Fruit fly (Drosophila melanogaster) whole organism, pupa: ENCODE measurements around the gene Tdrd3.

ENCODE experiments used
- CG10348 ChIP-seq: fragments of 200-800 bp; sonication (Bioruptor generic); IDR thresholded peaks from 2 replicates; pipeline ENCODE4 v1.3.6; 2022; ENCODE audit warnings: missing biosample characterization, missing genetic modification characterization
- CG12605 ChIP-seq: fragments of 200-800 bp; sonication (Bioruptor generic); IDR thresholded peaks from 2 replicates; pipeline ENCODE4 v1.3.6; 2022; ENCODE audit warnings: missing biosample characterization, missing genetic modification characterization
- CG13204 ChIP-seq: fragments of 200-800 bp; sonication (Bioruptor generic); optimal IDR thresholded peaks from 2 replicates; lab custom pipeline; 2018; ENCODE audit warnings: missing biosample characterization, mild to moderate bottlenecking, missing genetic modification characterization, moderate library complexity
- CG14655 ChIP-seq: fragments of 200-800 bp; sonication (Bioruptor generic); optimal IDR thresholded peaks from 3 replicates; lab custom pipeline; 2017; ENCODE audit warnings: mild to moderate bottlenecking, missing biosample characterization, missing genetic modification reagents, missing genetic modification characterization
- CG15710 ChIP-seq: fragments of 200-800 bp; sonication (Bioruptor generic); optimal IDR thresholded peaks from 2 replicates; lab custom pipeline; 2018; ENCODE audit warnings: missing biosample characterization, mild to moderate bottlenecking, missing genetic modification characterization, moderate library complexity
- CG17806 ChIP-seq: fragments of 200-800 bp; sonication (Bioruptor generic); optimal IDR thresholded peaks from 2 replicates; lab custom pipeline; 2018; ENCODE audit warnings: missing biosample characterization, mild to moderate bottlenecking, missing genetic modification characterization, moderate library complexity
- CG32121 ChIP-seq: fragments of 200-800 bp; sonication (Bioruptor generic); IDR thresholded peaks from 2 replicates; pipeline ENCODE4 v1.3.6; 2022; ENCODE audit warnings: missing biosample characterization, missing genetic modification characterization
- CG34367 ChIP-seq: fragments of 200-800 bp; sonication (Bioruptor generic); optimal IDR thresholded peaks from 2 replicates; lab custom pipeline; 2018; ENCODE audit warnings: missing biosample characterization, mild to moderate bottlenecking, missing genetic modification characterization
- CG4496 ChIP-seq: fragments of 200-800 bp; sonication (Bioruptor generic); IDR thresholded peaks from 3 replicates; pipeline ENCODE4 v1.3.6; 2022; ENCODE audit warnings: missing biosample characterization, missing genetic modification characterization
- CG8159 ChIP-seq: fragments of 200-800 bp; sonication (Bioruptor generic); optimal IDR thresholded peaks from 3 replicates; lab custom pipeline; 2018; ENCODE audit warnings: missing biosample characterization, mild to moderate bottlenecking, missing genetic modification characterization, moderate library complexity
- CG8301 ChIP-seq: fragments of 200-800 bp; sonication (Bioruptor generic); optimal IDR thresholded peaks from 2 replicates; lab custom pipeline; 2018; ENCODE audit warnings: missing biosample characterization, mild to moderate bottlenecking, missing genetic modification characterization
- CG9948 ChIP-seq: fragments of 200-800 bp; sonication (Bioruptor generic); optimal IDR thresholded peaks from 2 replicates; lab custom pipeline; 2018; ENCODE audit warnings: missing biosample characterization, mild to moderate bottlenecking, missing genetic modification characterization, moderate library complexity
- D1 ChIP-seq: fragments of 200-800 bp; sonication (Bioruptor generic); optimal IDR thresholded peaks from 2 replicates; lab custom pipeline; 2018; ENCODE audit warnings: missing biosample characterization, mild to moderate bottlenecking, missing genetic modification characterization, moderate library complexity
- EcR ChIP-seq: fragments of 200-800 bp; sonication (Bioruptor generic); optimal IDR thresholded peaks from 3 replicates; lab custom pipeline; 2019; ENCODE audit warnings: missing biosample characterization, missing genetic modification characterization, mild to moderate bottlenecking, moderate library complexity, missing genetic modification reagents
- Ets98B ChIP-seq: fragments of 200-800 bp; sonication (Bioruptor generic); IDR thresholded peaks from 2 replicates; pipeline ENCODE4 v1.3.6; 2022; ENCODE audit warnings: missing biosample characterization, missing genetic modification characterization
- Pif1A ChIP-seq: fragments of 200-800 bp; sonication (Bioruptor generic); optimal IDR thresholded peaks from 3 replicates; lab custom pipeline; 2016; ENCODE audit warnings: missing biosample characterization, missing genetic modification characterization
- Pif1B ChIP-seq: fragments of 200-800 bp; sonication (Bioruptor generic); optimal IDR thresholded peaks from 3 replicates; lab custom pipeline; 2016; ENCODE audit warnings: missing biosample characterization, missing genetic modification characterization
- Snoo ChIP-seq: fragments of 200-800 bp; sonication (Bioruptor generic); optimal IDR thresholded peaks from 3 replicates; lab custom pipeline; 2017; ENCODE audit warnings: missing biosample characterization, mild to moderate bottlenecking, missing genetic modification characterization, inconsistent platforms
- fd96Ca ChIP-seq: fragments of 200-800 bp; sonication (Bioruptor generic); IDR thresholded peaks from 3 replicates; pipeline ENCODE4 v1.3.6; 2022; ENCODE audit warnings: missing biosample characterization, missing genetic modification characterization
- gl ChIP-seq: fragments of 200-800 bp; sonication (Bioruptor generic); optimal IDR thresholded peaks from 2 replicates; lab custom pipeline; 2018; ENCODE audit warnings: missing biosample characterization, mild to moderate bottlenecking, missing genetic modification characterization
- rn ChIP-seq: fragments of 200-800 bp; sonication (Bioruptor generic); IDR thresholded peaks from 2 replicates; pipeline ENCODE4 v1.3.6; 2022; ENCODE audit warnings: missing biosample characterization, missing genetic modification characterization

Tdrd3 gene

dm6 chr3L:14786230-14786850 is at the start of gene Tdrd3, which contains the start of gene bmm:
TSS of gene Tdrd3 (plus strand) at chr3L:14786791.
TSS of gene bmm (minus strand) at chr3L:14786412.
- TF ChIP-seq CG8301 (peak; percentile 48), Pif1B (GFP tag; lab: Kevin White, UChicago) (peak; percentile 51), CG8159 (tag; lab: Kevin White, UChicago) (peak; percentile 98), rn (GFP tag; lab: Robert Waterston, UW) (peak; percentile 51; the same call in 1 of the 2 replicates), fd96Ca (peak; percentile 67; the same call in 2 of the 3 replicates), CG13204 (no peak), Pif1A (GFP tag; lab: Kevin White, UChicago) (peak; percentile 69), D1 (tag; lab: Kevin White, UChicago) (no peak), CG15710 (tag; lab: Kevin White, UChicago) (peak; percentile 84), CG12605 (GFP tag; lab: Robert Waterston, UW) (peak; percentile 6; the same call in 1 of the 2 replicates), CG17806 (tag; lab: Kevin White, UChicago) (peak; percentile 77), gl (tag; lab: Kevin White, UChicago) (no peak), CG34367 (tag; lab: Kevin White, UChicago) (peak; percentile 66), CG10348 (GFP tag; lab: Robert Waterston, UW) (no peak), CG9948 (tag; lab: Kevin White, UChicago) (peak; percentile 82), Snoo (tag; lab: Kevin White, UChicago) (peak; percentile 66), CG4496 (peak; percentile 65; the same call in 1 of the 3 replicates), EcR (GFP tag; lab: Kevin White, UChicago) (no peak), CG32121 (GFP tag; lab: Robert Waterston, UW) (peak; percentile 56), Ets98B (GFP tag; lab: Robert Waterston, UW) (peak; percentile 62), CG14655 (peak; percentile 77)
- TF ChIP-seq, all 21 proteins: peak for 16

- peak; percentile 62 for TF ChIP-seq EcR (GFP tag; lab: Kevin White, UChicago)
- no peak for TF ChIP-seq CG4496
Observed at dm6 chr3L:14743106-14743692, 43.4 kb upstream of the Tdrd3 start.

dm6 chr3L:14751056-14751671 is 35.4 kb upstream of the Tdrd3 start:
- TF ChIP-seq rn (GFP tag; lab: Robert Waterston, UW) (no peak), Snoo (tag; lab: Kevin White, UChicago) (no peak), CG32121 (GFP tag; lab: Robert Waterston, UW) (no peak), Pif1B (GFP tag; lab: Kevin White, UChicago) (no peak), CG15710 (tag; lab: Kevin White, UChicago) (no peak), CG17806 (tag; lab: Kevin White, UChicago) (no peak), CG10348 (GFP tag; lab: Robert Waterston, UW) (no peak), Pif1A (GFP tag; lab: Kevin White, UChicago) (no peak), CG14655 (no peak), EcR (GFP tag; lab: Kevin White, UChicago) (no peak), CG9948 (tag; lab: Kevin White, UChicago) (no peak), CG8301 (no peak), fd96Ca (no peak), CG4496 (no peak), gl (tag; lab: Kevin White, UChicago) (no peak), CG8159 (tag; lab: Kevin White, UChicago) (no peak), CG12605 (GFP tag; lab: Robert Waterston, UW) (no peak), CG34367 (tag; lab: Kevin White, UChicago) (no peak), Ets98B (GFP tag; lab: Robert Waterston, UW) (no peak)
- TF ChIP-seq, all 21 proteins: peak for 0

dm6 chr3L:14752816-14753215 is 33.8 kb upstream of the Tdrd3 start:
- TF ChIP-seq CG14655 (no peak), CG8301 (no peak), Ets98B (GFP tag; lab: Robert Waterston, UW) (no peak)

dm6 chr3L:14755046-14755643 is 31.4 kb upstream of the Tdrd3 start:
- TF ChIP-seq CG4496: peak; percentile 40; the same call in 1 of the 3 replicates
- TF ChIP-seq CG32121 (GFP tag; lab: Robert Waterston, UW): 0 out of 2 replicates have a peak, but pooled peaks have one; percentile 9
- TF ChIP-seq D1 (tag; lab: Kevin White, UChicago): no peak
- no peak for TF ChIP-seq rn (GFP tag; lab: Robert Waterston, UW)
- no peak for TF ChIP-seq CG34367 (tag; lab: Kevin White, UChicago)
- peak; percentile 67 for TF ChIP-seq gl (tag; lab: Kevin White, UChicago)
- no peak for TF ChIP-seq CG17806 (tag; lab: Kevin White, UChicago)
- TF ChIP-seq fd96Ca: peak; percentile 74; the same call in 1 of the 3 replicates
- peak; percentile 73 for TF ChIP-seq Pif1A (GFP tag; lab: Kevin White, UChicago)
- TF ChIP-seq Ets98B (GFP tag; lab: Robert Waterston, UW): peak; percentile 32; the same call in 1 of the 2 replicates
- TF ChIP-seq CG10348 (GFP tag; lab: Robert Waterston, UW): no peak
- TF ChIP-seq CG12605 (GFP tag; lab: Robert Waterston, UW): peak; percentile 65; the same call in 1 of the 2 replicates
- TF ChIP-seq CG9948 (tag; lab: Kevin White, UChicago): no peak
- TF ChIP-seq Snoo (tag; lab: Kevin White, UChicago): peak; percentile 6
- peak; percentile 57 for TF ChIP-seq Pif1B (GFP tag; lab: Kevin White, UChicago)
- TF ChIP-seq EcR (GFP tag; lab: Kevin White, UChicago): peak; percentile 84
- TF ChIP-seq CG8301: no peak
- TF ChIP-seq CG14655: no peak
- TF ChIP-seq CG15710 (tag; lab: Kevin White, UChicago): no peak
- TF ChIP-seq CG8159 (tag; lab: Kevin White, UChicago): no peak
- peak; percentile 80 for TF ChIP-seq CG13204
